Fruit fly (Drosophila melanogaster) whole organism, embryonic: ENCODE measurements around the gene CG10598.

Source experiments
- CG10209 ChIP-seq: fragments of 200-800 bp; sonication (Bioruptor generic); optimal IDR thresholded peaks from 3 replicates; lab custom pipeline; 2017; ENCODE audit warnings: missing biosample characterization, mild to moderate bottlenecking, missing genetic modification characterization, missing genetic modification reagents
- CG14667 ChIP-seq: fragments of 200-800 bp; sonication (Bioruptor generic); IDR thresholded peaks from 2 replicates; pipeline ENCODE4 v1.3.6; 2022; ENCODE audit warnings: missing biosample characterization, missing genetic modification characterization
- CG1647 ChIP-seq: fragments of 200-800 bp; sonication (Bioruptor generic); optimal IDR thresholded peaks from 3 replicates; lab custom pipeline; 2016; ENCODE audit warnings: missing biosample characterization, missing genetic modification characterization
- CG3065 ChIP-seq: fragments of 200-800 bp; sonication (Bioruptor generic); optimal IDR thresholded peaks from 2 replicates; lab custom pipeline; 2016; ENCODE audit warnings: missing biosample characterization, missing genetic modification characterization
- CG3726 ChIP-seq: fragments of 200-800 bp; sonication (Bioruptor generic); IDR thresholded peaks from 3 replicates; pipeline ENCODE4, ENCODE4 v1.3.6; 2022; ENCODE audit warnings: missing biosample characterization, missing genetic modification characterization
- CG3838 ChIP-seq: fragments of 200-800 bp; sonication (Bioruptor generic); optimal IDR thresholded peaks from 3 replicates; lab custom pipeline; 2016; ENCODE audit warnings: missing biosample characterization, missing genetic modification characterization
- CG4328 ChIP-seq: fragments of 200-800 bp; sonication (Bioruptor generic); optimal IDR thresholded peaks from 3 replicates; lab custom pipeline; 2017; ENCODE audit warnings: missing biosample characterization, missing genetic modification reagents, missing genetic modification characterization
- CG5953 ChIP-seq: fragments of 200-800 bp; sonication (Bioruptor generic); IDR thresholded peaks from 2 replicates; pipeline ENCODE4 v1.3.6; 2022; ENCODE audit warnings: missing biosample characterization, missing genetic modification characterization
- CG6813 ChIP-seq: fragments of 200-800 bp; sonication (Bioruptor generic); optimal IDR thresholded peaks from 2 replicates; lab custom pipeline; 2017; ENCODE audit warnings: missing biosample characterization, missing genetic modification characterization, mild to moderate bottlenecking, moderate library complexity, missing genetic modification reagents
- CG8290 ChIP-seq, 3 experiments: fragments of 200-800 bp; sonication (Bioruptor generic); optimal IDR thresholded peaks; 2 replicates each; lab custom pipeline; 2016 to 2019; ENCODE audit warnings: missing biosample characterization in 3 of 3, missing genetic modification characterization in 3 of 3, mild to moderate bottlenecking in 2 of 3, moderate library complexity in 1 of 3
- CG8944 ChIP-seq: fragments of 200-800 bp; sonication (Bioruptor generic); optimal IDR thresholded peaks from 3 replicates; lab custom pipeline; 2016; ENCODE audit warnings: missing biosample characterization, missing genetic modification characterization
- CG9817 ChIP-seq: fragments of 200-800 bp; sonication (Bioruptor generic); optimal IDR thresholded peaks from 2 replicates; lab custom pipeline; 2018; ENCODE audit warnings: missing biosample characterization, mild to moderate bottlenecking, missing genetic modification characterization, moderate library complexity
- CG9876 ChIP-seq: fragments of 200-800 bp; sonication (Bioruptor generic); optimal IDR thresholded peaks from 2 replicates; lab custom pipeline; 2016; ENCODE audit warnings: missing biosample characterization, missing genetic modification characterization
- Dbx ChIP-seq: fragments of 200-800 bp; sonication (Bioruptor generic); IDR thresholded peaks from 3 replicates; pipeline ENCODE4 v1.3.6; 2022; ENCODE audit warnings: missing biosample characterization, missing genetic modification characterization
- Doc3 ChIP-seq: fragments of 200-800 bp; sonication (Bioruptor generic); IDR thresholded peaks from 3 replicates; pipeline ENCODE4 v1.3.6; 2022; ENCODE audit warnings: missing biosample characterization, missing genetic modification characterization; ENCODE audit not compliant: partially characterized antibody
- Drgx ChIP-seq: fragments of 200-800 bp; sonication (Bioruptor generic); IDR thresholded peaks from 2 replicates; pipeline ENCODE4 v1.3.6; 2022; ENCODE audit warnings: missing biosample characterization, missing genetic modification characterization
- Gsc ChIP-seq: fragments of 200-800 bp; sonication (Bioruptor generic); IDR thresholded peaks from 2 replicates; pipeline ENCODE4 v1.3.6; 2022; ENCODE audit warnings: missing biosample characterization, missing genetic modification characterization
- Gug ChIP-seq: fragments of 200-800 bp; sonication (Bioruptor generic); IDR thresholded peaks from 4 replicates; pipeline ENCODE4 v1.3.6; 2022; ENCODE audit warnings: missing biosample characterization, missing genetic modification characterization
- HLHmδ ChIP-seq: fragments of 200-800 bp; sonication (Bioruptor generic); optimal IDR thresholded peaks from 2 replicates; lab custom pipeline; 2018; ENCODE audit warnings: missing biosample characterization, mild to moderate bottlenecking, missing genetic modification characterization, moderate library complexity
- HmgD ChIP-seq: fragments of 200-800 bp; sonication (Bioruptor generic); optimal IDR thresholded peaks from 3 replicates; lab custom pipeline; 2016; ENCODE audit warnings: missing biosample characterization, missing genetic modification characterization
- Lpt ChIP-seq: fragments of >200 bp; optimal IDR thresholded peaks from 2 replicates; lab custom pipeline; 2018; ENCODE audit warnings: missing biosample characterization, missing genetic modification characterization
- Mad ChIP-seq: fragments of 200-800 bp; sonication (Bioruptor generic); optimal IDR thresholded peaks from 2 replicates; lab custom pipeline; 2016; ENCODE audit warnings: missing biosample characterization, missing genetic modification characterization
- Nf-YB ChIP-seq: fragments of 200-800 bp; sonication (Bioruptor generic); optimal IDR thresholded peaks from 3 replicates; lab custom pipeline; 2019; ENCODE audit warnings: missing biosample characterization, mild to moderate bottlenecking, missing genetic modification characterization, moderate library complexity
- Poxn ChIP-seq: fragments of 200-800 bp; sonication (Bioruptor generic); IDR thresholded peaks from 2 replicates; pipeline ENCODE4 v1.3.6; 2022; ENCODE audit warnings: missing biosample characterization, missing genetic modification characterization
- Rfx ChIP-seq: fragments of 200-800 bp; sonication (Bioruptor generic); IDR thresholded peaks from 2 replicates; pipeline ENCODE4 v1.3.6; 2022; ENCODE audit warnings: missing biosample characterization, missing genetic modification characterization
- Taf1 ChIP-seq: fragments of 200-800 bp; sonication (Bioruptor generic); IDR thresholded peaks from 2 replicates; pipeline ENCODE4 v1.3.6; 2022; ENCODE audit warnings: missing biosample characterization, missing genetic modification characterization
- br ChIP-seq: fragments of >200 bp; optimal IDR thresholded peaks from 2 replicates; lab custom pipeline; 2017
- dmrt99B ChIP-seq: fragments of 200-800 bp; sonication (Bioruptor generic); optimal IDR thresholded peaks from 2 replicates; lab custom pipeline; 2018; ENCODE audit warnings: missing biosample characterization, mild to moderate bottlenecking, missing genetic modification characterization, moderate library complexity
- gsb-n ChIP-seq: fragments of 200-800 bp; sonication (Bioruptor generic); optimal IDR thresholded peaks from 3 replicates; lab custom pipeline; 2018; ENCODE audit warnings: missing biosample characterization, mild to moderate bottlenecking, missing genetic modification characterization
- kni ChIP-seq: fragments of 200-800 bp; sonication (Bioruptor generic); optimal IDR thresholded peaks from 3 replicates; lab custom pipeline; 2017; ENCODE audit warnings: mild to moderate bottlenecking, missing biosample characterization, missing genetic modification reagents, missing genetic modification characterization
- lmd ChIP-seq: fragments of 200-800 bp; sonication (Bioruptor generic); IDR thresholded peaks from 2 replicates; pipeline ENCODE4 v1.3.6; 2022; ENCODE audit warnings: missing biosample characterization, missing genetic modification characterization
- nerfin-2 ChIP-seq: fragments of 200-800 bp; sonication (Bioruptor generic); IDR thresholded peaks from 2 replicates; pipeline ENCODE4 v1.3.6; 2022; ENCODE audit warnings: missing biosample characterization, missing genetic modification characterization; ENCODE audit not compliant: partially characterized antibody
- salm ChIP-seq: fragments of 200-800 bp; sonication (Bioruptor generic); optimal IDR thresholded peaks from 2 replicates; lab custom pipeline; 2018; ENCODE audit warnings: missing biosample characterization, mild to moderate bottlenecking, missing genetic modification characterization
- slp2 ChIP-seq: fragments of 200-800 bp; sonication (Bioruptor generic); optimal IDR thresholded peaks from 2 replicates; lab custom pipeline; 2016; ENCODE audit warnings: missing biosample characterization, missing genetic modification characterization
- ssp ChIP-seq: fragments of 200-800 bp; sonication (Bioruptor generic); IDR thresholded peaks from 2 replicates; pipeline ENCODE4 v1.3.6; 2022; ENCODE audit warnings: missing biosample characterization, missing genetic modification characterization
- usp ChIP-seq: fragments of >200 bp; optimal IDR thresholded peaks from 2 replicates; lab custom pipeline; 2017; ENCODE audit warnings: missing biosample characterization, missing genetic modification characterization
- wor ChIP-seq: fragments of 200-800 bp; sonication (Bioruptor generic); IDR thresholded peaks from 2 replicates; pipeline ENCODE4 v1.3.6; 2022; ENCODE audit warnings: missing biosample characterization, missing genetic modification characterization

The CG10598 gene

dm6 chrX:17175558-17176189 is 51.0 kb downstream of the CG10598 start (continued):
- TF ChIP-seq Mad (GFP tag; lab: Kevin White, UChicago): peak; percentile 36
- no peak for TF ChIP-seq CG4328
- TF ChIP-seq Drgx: no peak
- TF ChIP-seq Doc3: no peak
- TF ChIP-seq Dbx (GFP tag; lab: Robert Waterston, UW): peak; percentile 68; the same call in 1 of the 3 replicates
- TF ChIP-seq CG6813 (GFP tag; lab: Kevin White, UChicago): no peak
- TF ChIP-seq CG8290 (GFP tag; optimal IDR thresholded peaks at IDR 0.05; lab: Kevin White, UChicago): peak; percentile 61
- TF ChIP-seq CG8290 (tag; optimal IDR thresholded peaks at IDR 0.05; lab: Kevin White, UChicago): peak; percentile 38 to 74
- no peak for TF ChIP-seq usp (GFP tag; lab: Kevin White, UChicago)
- TF ChIP-seq dmrt99B (tag; lab: Kevin White, UChicago): no peak
- peak; percentile 41 for TF ChIP-seq Nf-YB (GFP tag; lab: Kevin White, UChicago)
- no peak; the same call in 1 of the 2 replicates for TF ChIP-seq lmd
- peak; percentile 33 for TF ChIP-seq CG8944 (GFP tag; lab: Kevin White, UChicago)
- no peak for TF ChIP-seq kni
- TF ChIP-seq HLHmδ: no peak
- peak; percentile 32 for TF ChIP-seq CG10209 (GFP tag; lab: Kevin White, UChicago)
- TF ChIP-seq CG3065 (GFP tag; lab: Kevin White, UChicago): no peak
- no peak for TF ChIP-seq Gug
- no peak for TF ChIP-seq Poxn (GFP tag; lab: Robert Waterston, UW)
- TF ChIP-seq Gsc: no peak
- TF ChIP-seq CG3726 (GFP tag; lab: Robert Waterston, UW): no peak
- TF ChIP-seq br: no peak
- peak; percentile 42 for TF ChIP-seq CG9817 (tag; lab: Kevin White, UChicago)
- no peak for TF ChIP-seq nerfin-2 (GFP tag; lab: Robert Waterston, UW)
- no peak for TF ChIP-seq gsb-n (tag; lab: Kevin White, UChicago)
- TF ChIP-seq CG3838: peak; percentile 23
- TF ChIP-seq CG1647 (GFP tag; lab: Kevin White, UChicago): peak; percentile 4
- peak; percentile 19 for TF ChIP-seq CG9876
- TF ChIP-seq Lpt (GFP tag; lab: Kevin White, UChicago): no peak
- TF ChIP-seq CG5953 (GFP tag; lab: Robert Waterston, UW): no peak
- TF ChIP-seq slp2 (GFP tag; lab: Kevin White, UChicago): no peak
- TF ChIP-seq ssp: peak; percentile 17; the same call in 1 of the 2 replicates
- peak; percentile 8 for TF ChIP-seq HmgD (GFP tag; lab: Kevin White, UChicago)
- no peak for TF ChIP-seq Taf1 (GFP tag; lab: Robert Waterston, UW)
- no peak for TF ChIP-seq wor
- no peak for TF ChIP-seq salm (tag; lab: Kevin White, UChicago)
- TF ChIP-seq CG14667 (GFP tag; lab: Robert Waterston, UW): no peak
- peak; percentile 65 for TF ChIP-seq Rfx
